Fruit fly (Drosophila melanogaster) whole organism, pupa: ENCODE results near the gene Tat.

Experiments used
- CG8159 ChIP-seq: fragments of 200-800 bp; sonication (Bioruptor generic); optimal IDR thresholded peaks from 3 replicates; lab custom pipeline; 2018; ENCODE audit warnings: missing biosample characterization, mild to moderate bottlenecking, missing genetic modification characterization, moderate library complexity
- D1 ChIP-seq: fragments of 200-800 bp; sonication (Bioruptor generic); optimal IDR thresholded peaks from 2 replicates; lab custom pipeline; 2018; ENCODE audit warnings: missing biosample characterization, mild to moderate bottlenecking, missing genetic modification characterization, moderate library complexity

dm6 chrX:14215834-14216233 is 45.2 kb upstream of the Tat start:
- no peak for TF ChIP-seq CG8159 (tag; lab: Kevin White, UChicago)
- no peak for TF ChIP-seq D1 (tag; lab: Kevin White, UChicago)
